Fruit fly (Drosophila melanogaster): ENCODE results near the gene AP-2sigma.

The AP-2sigma gene

dm6 chr3R:21295004-21295403 is 25.1 kb upstream of the AP-2sigma start (continued):
- peak; percentile 96 for TF ChIP-seq z (GFP tag; IDR thresholded peaks at IDR 0.05)
- no peak for TF ChIP-seq CoRest (tag; optimal IDR thresholded peaks at IDR 0.05)
- no peak for TF ChIP-seq shn (GFP tag; optimal IDR thresholded peaks at IDR 0.05)
- no peak for TF ChIP-seq CG11398 (GFP tag; optimal IDR thresholded peaks at IDR 0.05)
- no peak for TF ChIP-seq CG2202 (tag; optimal IDR thresholded peaks at IDR 0.05)
- TF ChIP-seq CG8944 (GFP tag; optimal IDR thresholded peaks at IDR 0.05), result no peak
- no peak for TF ChIP-seq CG10959 (GFP tag; IDR thresholded peaks at IDR 0.05)
- peak; percentile 9 for TF ChIP-seq lab (GFP tag; optimal IDR thresholded peaks at IDR 0.05)
- TF ChIP-seq dpn (GFP tag; optimal IDR thresholded peaks at IDR 0.05), result no peak
- peak; percentile 29; the same call in 1 of the 3 replicates for TF ChIP-seq row (GFP tag; IDR thresholded peaks at IDR 0.05)
- TF ChIP-seq CG18599 (GFP tag; optimal IDR thresholded peaks at IDR 0.05), result peak; percentile 14
- TF ChIP-seq CG9727 (GFP tag; optimal IDR thresholded peaks at IDR 0.05), result no peak
- TF ChIP-seq CG15073 (GFP tag; optimal IDR thresholded peaks at IDR 0.05), result no peak
- TF ChIP-seq emc (GFP tag; optimal IDR thresholded peaks at IDR 0.05), result no peak
- no peak for TF ChIP-seq CG2875 (GFP tag; optimal IDR thresholded peaks at IDR 0.05)
- TF ChIP-seq CG2678 (tag; optimal IDR thresholded peaks at IDR 0.05), result no peak
- TF ChIP-seq Dek (tag; optimal IDR thresholded peaks at IDR 0.05), result no peak
- no peak for TF ChIP-seq sisA (GFP tag; IDR thresholded peaks at IDR 0.05)
- TF ChIP-seq mld (GFP tag; IDR thresholded peaks at IDR 0.05; ENCODE audit: partially characterized antibody), result no peak
- TF ChIP-seq H2.0 (GFP tag; IDR thresholded peaks at IDR 0.05), result no peak
- TF ChIP-seq CG17802 (tag; optimal IDR thresholded peaks at IDR 0.05), result no peak
- TF ChIP-seq Lim3 (GFP tag; IDR thresholded peaks at IDR 0.05), result no peak
- TF ChIP-seq nmo (GFP tag; optimal IDR thresholded peaks at IDR 0.05), result no peak
- TF ChIP-seq lilli (GFP tag; optimal IDR thresholded peaks at IDR 0.05), result peak; percentile 5
- TF ChIP-seq Pdp1 (GFP tag; optimal IDR thresholded peaks at IDR 0.05), result no peak
- no peak for TF ChIP-seq Atf6 (GFP tag; IDR thresholded peaks at IDR 0.05)
- no peak for TF ChIP-seq hkb (optimal IDR thresholded peaks at IDR 0.05)
- no peak for TF ChIP-seq hkb (GFP tag; IDR thresholded peaks at IDR 0.05)
- no peak for TF ChIP-seq Sry-δ (GFP tag; optimal IDR thresholded peaks at IDR 0.05)
- TF ChIP-seq CG42726 (GFP tag; IDR thresholded peaks at IDR 0.05; ENCODE audit: partially characterized antibody), result no peak
- peak; percentile 93 for TF ChIP-seq zf30C (GFP tag; optimal IDR thresholded peaks at IDR 0.05)
- TF ChIP-seq CG6689 (GFP tag; IDR thresholded peaks at IDR 0.05), result no peak
- TF ChIP-seq twi (tag; optimal IDR thresholded peaks at IDR 0.05), result peak; percentile 26
- TF ChIP-seq pnt (GFP tag; optimal IDR thresholded peaks at IDR 0.05), result no peak
- no peak for TF ChIP-seq danr (GFP tag; IDR thresholded peaks at IDR 0.05)
- TF ChIP-seq CG10979 (tag; optimal IDR thresholded peaks at IDR 0.05), result no peak
- no peak for TF ChIP-seq salm (tag; optimal IDR thresholded peaks at IDR 0.05)
- TF ChIP-seq CG12744 (GFP tag; optimal IDR thresholded peaks at IDR 0.05), result no peak
- TF ChIP-seq CG8290 (GFP tag; optimal IDR thresholded peaks at IDR 0.05), result no peak
- peak in 1 of 2 experiments; percentile 49 for TF ChIP-seq CG8290 (tag; optimal IDR thresholded peaks at IDR 0.05)
- no peak for TF ChIP-seq CG6765 (GFP tag; optimal IDR thresholded peaks at IDR 0.05)
- no peak for TF ChIP-seq ham (GFP tag; IDR thresholded peaks at IDR 0.05)
- peak; percentile 36; the same call in 1 of the 3 replicates for TF ChIP-seq CG6791 (GFP tag; IDR thresholded peaks at IDR 0.05; ENCODE audit: partially characterized antibody)
- TF ChIP-seq Nf-YB (GFP tag; optimal IDR thresholded peaks at IDR 0.05), result no peak
- TF ChIP-seq Camta (GFP tag; optimal IDR thresholded peaks at IDR 0.05), result no peak
- peak in 1 of 2 experiments; percentile 2 for TF ChIP-seq crp (GFP tag; optimal IDR thresholded peaks at IDR 0.05)
- peak; percentile 16 for TF ChIP-seq Hmr (GFP tag; optimal IDR thresholded peaks at IDR 0.05)
- no peak for TF ChIP-seq pum (GFP tag; optimal IDR thresholded peaks at IDR 0.05)
- TF ChIP-seq YL-1 (GFP tag; optimal IDR thresholded peaks at IDR 0.05), result no peak
- TF ChIP-seq Hsf (GFP tag; optimal IDR thresholded peaks at IDR 0.05), result peak; percentile 7
- no peak for TF ChIP-seq Antp (GFP tag; optimal IDR thresholded peaks at IDR 0.05)
- TF ChIP-seq CG11247 (GFP tag; IDR thresholded peaks at IDR 0.05), result no peak
